Worm (Caenorhabditis elegans) whole organism, L2 larva: ENCODE measurements around the gene F07H5.7.

Source experiments
- C34F6.9 ChIP-seq: fragments of 150-350 bp; optimal IDR thresholded peaks from 2 replicates; lab custom pipeline; 2014; ENCODE audit warnings: missing biosample characterization, missing genetic modification characterization
- R02D3.7 ChIP-seq: fragments of 150-350 bp; optimal IDR thresholded peaks from 2 replicates; lab custom pipeline; 2014; ENCODE audit warnings: missing biosample characterization, missing genetic modification characterization
- aly-2 ChIP-seq: fragments of 150-350 bp; optimal IDR thresholded peaks from 2 replicates; lab custom pipeline; 2014; ENCODE audit warnings: missing biosample characterization, missing genetic modification characterization
- ama-1 ChIP-seq: fragments of 150-350 bp; optimal IDR thresholded peaks from 2 replicates; lab custom pipeline; 2018; ENCODE audit warnings: inconsistent platforms
- blmp-1 ChIP-seq: sonication (generic microtip); optimal IDR thresholded peaks from 2 replicates; lab custom pipeline; 2017; ENCODE audit warnings: missing genetic modification characterization, mild to moderate bottlenecking, missing compliant biosample characterization, antibody characterized with exemption, moderate library complexity; ENCODE audit not compliant: insufficient read depth
- ceh-16 ChIP-seq: fragments of 150-350 bp; optimal IDR thresholded peaks from 2 replicates; lab custom pipeline; 2014; ENCODE audit warnings: missing biosample characterization, missing genetic modification characterization
- crh-2 ChIP-seq: sonication (generic microtip); optimal IDR thresholded peaks from 2 replicates; lab custom pipeline; 2017; ENCODE audit warnings: missing biosample characterization, missing genetic modification characterization
- egl-27 ChIP-seq: sonication (generic microtip); optimal IDR thresholded peaks from 3 replicates; lab custom pipeline; 2017; ENCODE audit warnings: missing biosample characterization, missing genetic modification reagents, missing genetic modification characterization
- elt-1 ChIP-seq: fragments of 150-350 bp; optimal IDR thresholded peaks from 2 replicates; lab custom pipeline; 2014; ENCODE audit warnings: missing biosample characterization, missing genetic modification characterization
- elt-3 ChIP-seq: sonication (generic microtip); optimal IDR thresholded peaks from 2 replicates; lab custom pipeline; 2017; ENCODE audit warnings: missing biosample characterization, missing genetic modification characterization
- gmeb-1 ChIP-seq: fragments of 150-350 bp; optimal IDR thresholded peaks from 2 replicates; lab custom pipeline; 2014; ENCODE audit warnings: missing biosample characterization, missing genetic modification characterization
- lin-13 ChIP-seq: fragments of 150-350 bp; optimal IDR thresholded peaks from 2 replicates; lab custom pipeline; 2014; ENCODE audit warnings: missing biosample characterization, missing genetic modification reagents, missing genetic modification characterization
- lin-39 ChIP-seq: fragments of 150-350 bp; optimal IDR thresholded peaks from 2 replicates; lab custom pipeline; 2014; ENCODE audit warnings: missing biosample characterization, missing genetic modification reagents, missing genetic modification characterization
- lsy-2 ChIP-seq, 2 experiments: fragments of 150-350 bp in 1 of 2; sonication (generic microtip) in 1 of 2; optimal IDR thresholded peaks; 2 replicates each; lab custom pipeline; 2014 to 2017; ENCODE audit warnings: missing biosample characterization in 2 of 2, missing genetic modification characterization in 2 of 2
- mab-5 ChIP-seq: fragments of 150-350 bp; optimal IDR thresholded peaks from 2 replicates; lab custom pipeline; 2014; ENCODE audit warnings: missing biosample characterization, missing genetic modification characterization
- mbf-1 ChIP-seq: sonication (generic microtip); optimal IDR thresholded peaks from 2 replicates; lab custom pipeline; 2017; ENCODE audit warnings: missing biosample characterization, missing genetic modification characterization
- nhr-10 ChIP-seq: sonication (generic microtip); optimal IDR thresholded peaks from 2 replicates; lab custom pipeline; 2017; ENCODE audit warnings: missing biosample characterization, missing genetic modification characterization
- nhr-11 ChIP-seq: fragments of 150-350 bp; optimal IDR thresholded peaks from 2 replicates; lab custom pipeline; 2014; ENCODE audit warnings: missing biosample characterization, missing genetic modification characterization
- nhr-12 ChIP-seq: fragments of 150-350 bp; optimal IDR thresholded peaks from 2 replicates; lab custom pipeline; 2014; ENCODE audit warnings: missing biosample characterization, missing genetic modification characterization
- nhr-129 ChIP-seq: fragments of 150-350 bp; optimal IDR thresholded peaks from 2 replicates; lab custom pipeline; 2014; ENCODE audit warnings: missing biosample characterization, missing genetic modification characterization
- nhr-21 ChIP-seq: fragments of 150-350 bp; optimal IDR thresholded peaks from 2 replicates; lab custom pipeline; 2014; ENCODE audit warnings: missing biosample characterization, missing genetic modification characterization
- nhr-23 ChIP-seq: fragments of 150-350 bp; optimal IDR thresholded peaks from 2 replicates; lab custom pipeline; 2014; ENCODE audit warnings: missing biosample characterization, missing genetic modification reagents, missing genetic modification characterization
- nhr-237 ChIP-seq: fragments of 150-350 bp; optimal IDR thresholded peaks from 2 replicates; lab custom pipeline; 2014; ENCODE audit warnings: missing biosample characterization, missing genetic modification characterization
- nhr-25 ChIP-seq: fragments of 150-350 bp; sonication (generic microtip); optimal IDR thresholded peaks from 3 replicates; lab custom pipeline; 2014; ENCODE audit warnings: missing biosample characterization, missing genetic modification characterization
- nhr-6 ChIP-seq: fragments of 150-350 bp; optimal IDR thresholded peaks from 2 replicates; lab custom pipeline; 2014; ENCODE audit warnings: missing biosample characterization, missing genetic modification characterization
- nhr-77 ChIP-seq: fragments of 150-350 bp; optimal IDR thresholded peaks from 2 replicates; lab custom pipeline; 2014; ENCODE audit warnings: missing biosample characterization, missing genetic modification characterization
- sem-4 ChIP-seq: fragments of 150-350 bp; optimal IDR thresholded peaks from 2 replicates; lab custom pipeline; 2014; ENCODE audit warnings: missing biosample characterization, missing genetic modification reagents, missing genetic modification characterization
- skn-1 ChIP-seq: sonication (generic microtip); optimal IDR thresholded peaks from 2 replicates; lab custom pipeline; 2017; ENCODE audit warnings: missing biosample characterization, missing genetic modification characterization
- sma-3 ChIP-seq: sonication (generic microtip); optimal IDR thresholded peaks from 2 replicates; lab custom pipeline; 2016; ENCODE audit warnings: missing genetic modification reagents, missing genetic modification characterization, missing compliant biosample characterization
- sma-9 ChIP-seq, 2 experiments: fragments of 150-350 bp in 1 of 2; sonication (generic microtip) in 1 of 2; optimal IDR thresholded peaks; 2 replicates each; lab custom pipeline; 2014 to 2016; ENCODE audit warnings: missing genetic modification characterization in 2 of 2, mild to moderate bottlenecking in 1 of 2, missing biosample characterization in 1 of 2, missing compliant biosample characterization in 1 of 2, missing genetic modification reagents in 1 of 2, moderate library complexity in 1 of 2
- snpc-4 ChIP-seq: fragments of 150-350 bp; optimal IDR thresholded peaks from 2 replicates; lab custom pipeline; 2014; ENCODE audit warnings: missing biosample characterization, missing genetic modification characterization
- zag-1 ChIP-seq: fragments of 150-350 bp; optimal IDR thresholded peaks from 2 replicates; lab custom pipeline; 2014; ENCODE audit warnings: missing biosample characterization, missing genetic modification characterization
- ztf-4 ChIP-seq: fragments of 150-350 bp; optimal IDR thresholded peaks from 2 replicates; lab custom pipeline; 2014; ENCODE audit warnings: missing biosample characterization, missing genetic modification characterization

Gene F07H5.7

DNA sequence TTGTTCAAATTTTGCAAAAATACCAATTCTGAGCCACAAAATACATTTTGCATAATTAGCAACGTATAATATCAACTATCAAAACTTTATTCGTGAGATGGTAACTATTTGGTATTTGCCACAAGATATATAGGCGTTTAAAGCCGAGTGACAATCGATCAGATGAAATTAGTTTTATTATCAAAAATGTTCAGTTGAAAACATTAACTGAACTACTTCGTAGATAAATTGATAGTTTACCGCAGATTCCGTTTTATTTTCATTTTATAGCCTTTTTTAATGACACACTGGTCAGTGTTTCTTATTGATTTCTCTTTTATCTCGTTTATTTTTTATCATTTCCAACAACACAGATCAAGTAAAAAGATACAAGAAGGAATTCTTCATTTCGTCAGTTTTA is 23.3 kb upstream of the F07H5.7 start:
- TF ChIP-seq sma-3 (peak; percentile 51), nhr-6 (no peak), sem-4 (tag; lab: Kevin White, UChicago) (peak; percentile 56), nhr-25 (peak; percentile 59), gmeb-1 (tag; lab: Kevin White, UChicago) (no peak), nhr-21 (tag; lab: Kevin White, UChicago) (peak; percentile 85), ztf-4 (tag; lab: Kevin White, UChicago) (peak; percentile 33), elt-1 (tag; lab: Kevin White, UChicago) (no peak), nhr-10 (tag; lab: Kevin White, UChicago) (no peak), mab-5 (tag; lab: Kevin White, UChicago) (no peak), blmp-1 (tag; lab: Kevin White, UChicago) (peak; percentile 12), lsy-2 (tag; optimal IDR thresholded peaks at IDR 0.05; lab: Kevin White, UChicago) (peak in 1 of 2 experiments; percentile 16), crh-2 (tag; lab: Kevin White, UChicago) (peak; percentile 31)

DNA sequence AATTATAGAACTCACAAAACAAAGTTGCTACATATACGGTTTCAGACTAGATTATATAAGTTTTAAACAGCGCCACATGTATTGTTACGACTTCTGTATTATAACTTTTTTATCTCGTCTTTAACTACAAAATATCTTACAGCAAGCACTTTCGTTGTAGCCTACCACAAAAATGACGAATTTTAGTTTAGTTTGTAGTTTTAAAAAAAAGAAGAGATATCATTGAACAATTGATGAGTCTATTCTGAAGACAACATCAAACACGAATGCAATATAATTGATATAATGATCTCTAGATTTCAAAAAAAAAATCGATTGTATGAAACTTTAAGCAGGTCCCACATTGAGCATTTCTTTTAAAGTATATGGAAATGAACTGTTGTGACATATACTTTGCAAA is 20.3 kb upstream of the F07H5.7 start:
- TF ChIP-seq nhr-25 (peak; percentile 4), nhr-23 (tag; lab: Kevin White, UChicago) (no peak)

ce11 chrII:8813659-8814058 is 19.7 kb upstream of the F07H5.7 start:
- TF ChIP-seq egl-27 (tag; lab: Kevin White, UChicago), result peak; percentile 63
- peak; percentile 63 for TF ChIP-seq nhr-6
- peak; percentile 15 for TF ChIP-seq gmeb-1 (tag; lab: Kevin White, UChicago)
- TF ChIP-seq nhr-21 (tag; lab: Kevin White, UChicago), result peak; percentile 98
- peak in 1 of 2 experiments; percentile 22 for TF ChIP-seq lsy-2 (tag; optimal IDR thresholded peaks at IDR 0.05; lab: Kevin White, UChicago)
- peak; percentile 52 for TF ChIP-seq blmp-1 (tag; lab: Kevin White, UChicago)
- TF ChIP-seq nhr-25, result peak; percentile 89
- no peak for TF ChIP-seq lin-13 (GFP tag; lab: Kevin White, UChicago)
- no peak for TF ChIP-seq nhr-237 (tag; lab: Kevin White, UChicago)
- peak; percentile 81 for TF ChIP-seq sma-9 (GFP tag; optimal IDR thresholded peaks at IDR 0.05; lab: Kevin White, UChicago)
- no peak for TF ChIP-seq sma-9 (tag; optimal IDR thresholded peaks at IDR 0.05; lab: Kevin White, UChicago)
- TF ChIP-seq sma-3, result peak; percentile 84
- TF ChIP-seq nhr-129, result peak; percentile 79
- peak; percentile 56 for TF ChIP-seq crh-2 (tag; lab: Kevin White, UChicago)
- no peak for TF ChIP-seq skn-1 (tag; lab: Kevin White, UChicago)
- TF ChIP-seq ceh-16 (tag; lab: Kevin White, UChicago), result no peak
- TF ChIP-seq, all 48 proteins: peak for 11

DNA sequence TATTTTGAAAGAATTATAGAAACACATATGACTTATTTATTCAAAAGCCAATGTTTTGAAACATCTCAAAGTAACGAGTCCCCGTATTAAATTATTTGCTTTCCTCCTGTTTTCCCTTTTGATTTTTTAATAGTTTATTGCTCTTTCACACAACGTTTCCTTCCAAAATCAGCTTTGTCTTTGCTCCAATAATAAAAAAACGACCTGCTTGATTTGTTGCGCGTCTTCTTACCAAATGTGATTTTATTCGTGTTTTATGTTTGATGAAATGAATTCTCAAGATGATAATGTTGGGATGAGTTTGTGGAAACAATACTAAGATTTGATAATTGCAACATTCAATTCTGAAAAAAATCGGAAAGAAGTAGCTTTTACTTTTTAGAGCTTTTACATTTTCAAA is 18.4 kb upstream of the F07H5.7 start:
- TF ChIP-seq zag-1 (no peak), mbf-1 (no peak), lin-39 (tag; lab: Kevin White, UChicago) (no peak), sem-4 (tag; lab: Kevin White, UChicago) (no peak), ztf-4 (tag; lab: Kevin White, UChicago) (peak; percentile 4), C34F6.9 (tag; lab: Kevin White, UChicago) (peak; percentile 3), nhr-77 (tag; lab: Kevin White, UChicago) (no peak), nhr-11 (tag; lab: Kevin White, UChicago) (no peak), nhr-21 (tag; lab: Kevin White, UChicago) (peak; percentile 17), elt-3 (tag; lab: Kevin White, UChicago) (no peak), R02D3.7 (tag; lab: Kevin White, UChicago) (no peak), lsy-2 (tag; optimal IDR thresholded peaks at IDR 0.05; lab: Kevin White, UChicago) (no peak), ama-1 (peak; percentile 42), snpc-4 (tag; lab: Kevin White, UChicago) (no peak)

DNA sequence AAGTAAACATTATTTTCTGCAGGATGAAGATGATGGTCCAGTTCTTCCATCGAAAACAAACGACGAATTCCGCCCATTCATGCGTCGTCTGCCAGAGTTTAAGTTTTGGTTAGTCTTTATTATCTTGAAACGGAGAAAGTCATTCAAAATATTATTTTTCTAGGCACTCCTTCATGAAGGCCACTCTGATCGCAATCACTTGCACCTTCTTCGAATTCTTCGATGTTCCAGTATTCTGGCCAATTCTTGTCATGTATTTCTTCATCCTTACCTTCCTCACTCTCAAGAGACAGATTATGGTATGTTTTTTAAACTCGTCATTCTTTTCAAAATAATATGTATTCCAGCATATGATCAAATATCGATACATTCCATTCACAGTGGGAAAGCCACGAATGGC is 17.9 kb upstream of the F07H5.7 start:
- TF ChIP-seq nhr-21 (tag; lab: Kevin White, UChicago) (peak; percentile 31), nhr-12 (tag; lab: Kevin White, UChicago) (no peak), aly-2 (tag; lab: Kevin White, UChicago) (no peak), ama-1 (peak; percentile 24), ceh-16 (tag; lab: Kevin White, UChicago) (no peak), crh-2 (tag; lab: Kevin White, UChicago) (peak; percentile 6)
- TF ChIP-seq, all 48 proteins: peak for 3
